Fruit fly (Drosophila melanogaster) whole organism, embryonic: ENCODE data around the gene Ctr1A.

Experiments used
- ATbp ChIP-seq: fragments of 200-800 bp; sonication (Bioruptor generic); optimal IDR thresholded peaks from 2 replicates; lab custom pipeline; 2017; ENCODE audit warnings: missing biosample characterization, mild to moderate bottlenecking, missing genetic modification characterization, missing genetic modification reagents
- Abd-B ChIP-seq: fragments of 200-800 bp; sonication (Bioruptor generic); optimal IDR thresholded peaks from 2 replicates; lab custom pipeline; 2018; ENCODE audit warnings: missing biosample characterization, mild to moderate bottlenecking, missing genetic modification characterization, moderate library complexity
- Bdp1 ChIP-seq: fragments of 200-800 bp; sonication (Bioruptor generic); optimal IDR thresholded peaks from 3 replicates; lab custom pipeline; 2016; ENCODE audit warnings: missing biosample characterization, missing genetic modification characterization
- CG10321 ChIP-seq: fragments of 200-800 bp; sonication (Bioruptor generic); IDR thresholded peaks from 2 replicates; pipeline ENCODE4 v1.3.6; 2022; ENCODE audit warnings: missing biosample characterization, missing genetic modification characterization
- CG10565 ChIP-seq: fragments of 200-800 bp; sonication (Bioruptor generic); optimal IDR thresholded peaks from 3 replicates; lab custom pipeline; 2016; ENCODE audit warnings: missing biosample characterization, mild to moderate bottlenecking, missing genetic modification characterization
- CG12391 ChIP-seq: fragments of 200-800 bp; sonication (Bioruptor generic); optimal IDR thresholded peaks from 3 replicates; lab custom pipeline; 2018; ENCODE audit warnings: missing biosample characterization, mild to moderate bottlenecking, missing genetic modification characterization, moderate library complexity
- CG13775 ChIP-seq: fragments of 200-800 bp; sonication (Bioruptor generic); optimal IDR thresholded peaks from 3 replicates; lab custom pipeline; 2017; ENCODE audit warnings: missing biosample characterization, mild to moderate bottlenecking, missing genetic modification characterization
- CG18011 ChIP-seq: fragments of 200-800 bp; sonication (Bioruptor generic); optimal IDR thresholded peaks from 2 replicates; lab custom pipeline; 2017; ENCODE audit warnings: missing biosample characterization, missing genetic modification characterization, mild to moderate bottlenecking, moderate library complexity, missing genotype
- CG2199 ChIP-seq: fragments of 200-800 bp; sonication (Bioruptor generic); IDR thresholded peaks from 3 replicates; pipeline ENCODE4 v1.3.6; 2022; ENCODE audit warnings: missing biosample characterization, missing genetic modification characterization
- CG32772 ChIP-seq: fragments of 200-800 bp; sonication (Bioruptor generic); IDR thresholded peaks from 2 replicates; pipeline ENCODE4 v1.3.6; 2022; ENCODE audit warnings: missing biosample characterization, missing genetic modification characterization
- CG4282 ChIP-seq: fragments of 200-800 bp; sonication (Bioruptor generic); optimal IDR thresholded peaks from 2 replicates; lab custom pipeline; 2016; ENCODE audit warnings: missing biosample characterization, missing genetic modification characterization
- CG4360 ChIP-seq: fragments of 200-800 bp; sonication (Bioruptor generic); IDR thresholded peaks from 2 replicates; pipeline ENCODE4 v1.3.6; 2022; ENCODE audit warnings: missing biosample characterization, missing genetic modification characterization
- CG5180 ChIP-seq: fragments of 200-800 bp; sonication (Bioruptor generic); optimal IDR thresholded peaks from 3 replicates; lab custom pipeline; 2017; ENCODE audit warnings: missing biosample characterization, missing genetic modification characterization, mild to moderate bottlenecking, moderate library complexity, missing genetic modification reagents
- CG5953 ChIP-seq: fragments of 200-800 bp; sonication (Bioruptor generic); IDR thresholded peaks from 2 replicates; pipeline ENCODE4 v1.3.6; 2022; ENCODE audit warnings: missing biosample characterization, missing genetic modification characterization
- CG8089 ChIP-seq: fragments of 200-800 bp; sonication (Bioruptor generic); optimal IDR thresholded peaks from 3 replicates; lab custom pipeline; 2016; ENCODE audit warnings: missing biosample characterization, missing genetic modification characterization
- CG8290 ChIP-seq, 3 experiments: fragments of 200-800 bp; sonication (Bioruptor generic); optimal IDR thresholded peaks; 2 replicates each; lab custom pipeline; 2016 to 2019; ENCODE audit warnings: missing biosample characterization in 3 of 3, missing genetic modification characterization in 3 of 3, mild to moderate bottlenecking in 2 of 3, moderate library complexity in 1 of 3
- CG8478 ChIP-seq: fragments of >200 bp; optimal IDR thresholded peaks from 2 replicates; lab custom pipeline; 2018
- CG8924 ChIP-seq: fragments of 200-800 bp; optimal IDR thresholded peaks from 3 replicates; lab custom pipeline; 2019; ENCODE audit warnings: missing biosample characterization, mild to moderate bottlenecking, missing genetic modification characterization, moderate library complexity
- CG9215 ChIP-seq: fragments of 200-800 bp; sonication (Bioruptor generic); IDR thresholded peaks from 2 replicates; pipeline ENCODE4 v1.3.6; 2022; ENCODE audit warnings: missing biosample characterization, missing genetic modification characterization
- CG9437 ChIP-seq: fragments of 200-800 bp; sonication (Bioruptor generic); optimal IDR thresholded peaks from 2 replicates; lab custom pipeline; 2018; ENCODE audit warnings: missing biosample characterization, mild to moderate bottlenecking, missing genetic modification characterization
- CG9609 ChIP-seq: fragments of 200-800 bp; sonication (Bioruptor generic); optimal IDR thresholded peaks from 3 replicates; lab custom pipeline; 2016; ENCODE audit warnings: missing biosample characterization, missing genetic modification characterization
- CG9817 ChIP-seq: fragments of 200-800 bp; sonication (Bioruptor generic); optimal IDR thresholded peaks from 2 replicates; lab custom pipeline; 2018; ENCODE audit warnings: missing biosample characterization, mild to moderate bottlenecking, missing genetic modification characterization, moderate library complexity
- Deaf1 ChIP-seq: fragments of 200-800 bp; optimal IDR thresholded peaks from 3 replicates; lab custom pipeline; 2019; ENCODE audit warnings: missing biosample characterization, mild to moderate bottlenecking, missing genetic modification characterization, moderate library complexity
- Dip2 ChIP-seq: fragments of 200-800 bp; sonication (Bioruptor generic); IDR thresholded peaks from 2 replicates; pipeline ENCODE4 v1.3.6; 2022; ENCODE audit warnings: missing biosample characterization, missing genetic modification characterization
- Lhr ChIP-seq: fragments of 200-800 bp; sonication (Bioruptor generic); optimal IDR thresholded peaks from 3 replicates; lab custom pipeline; 2017; ENCODE audit warnings: mild to moderate bottlenecking, missing biosample characterization, missing genetic modification reagents, missing genetic modification characterization
- Lim3 ChIP-seq: fragments of 200-800 bp; sonication (Bioruptor generic); IDR thresholded peaks from 2 replicates; pipeline ENCODE4 v1.3.6; 2022; ENCODE audit warnings: missing biosample characterization, missing genetic modification characterization
- Pdp1 ChIP-seq, 2 experiments: fragments of 200-800 bp; sonication (Bioruptor generic); optimal IDR thresholded peaks; 3 replicates each; lab custom pipeline; 2016; ENCODE audit warnings: missing biosample characterization in 2 of 2, missing genetic modification characterization in 2 of 2, mild to moderate bottlenecking in 1 of 2, moderate library complexity in 1 of 2
- Sox100B ChIP-seq: fragments of 200-800 bp; sonication (Bioruptor generic); optimal IDR thresholded peaks from 3 replicates; lab custom pipeline; 2018; ENCODE audit warnings: missing biosample characterization, mild to moderate bottlenecking, missing genetic modification characterization
- Usf ChIP-seq: fragments of 200-800 bp; sonication (Bioruptor generic); optimal IDR thresholded peaks from 2 replicates; lab custom pipeline; 2017; ENCODE audit warnings: missing genotype, missing biosample characterization, missing genetic modification characterization
- abd-A ChIP-seq: fragments of 200-800 bp; sonication (Bioruptor generic); optimal IDR thresholded peaks from 3 replicates; lab custom pipeline; 2019; ENCODE audit warnings: missing biosample characterization, mild to moderate bottlenecking, missing genetic modification characterization, moderate library complexity
- ac ChIP-seq: fragments of 200-800 bp; sonication (Bioruptor generic); optimal IDR thresholded peaks from 3 replicates; lab custom pipeline; 2017; ENCODE audit warnings: missing biosample characterization, mild to moderate bottlenecking, missing genetic modification characterization
- ara ChIP-seq: fragments of 200-800 bp; sonication (Bioruptor generic); IDR thresholded peaks from 2 replicates; pipeline ENCODE4 v1.3.6; 2022; ENCODE audit warnings: missing biosample characterization, missing genetic modification characterization
- chm ChIP-seq: fragments of 200-800 bp; sonication (Bioruptor generic); IDR thresholded peaks from 2 replicates; pipeline ENCODE4 v1.3.6; 2022; ENCODE audit warnings: missing biosample characterization, missing genetic modification characterization
- cwo ChIP-seq: fragments of 200-800 bp; sonication (Bioruptor generic); optimal IDR thresholded peaks from 3 replicates; lab custom pipeline; 2017; ENCODE audit warnings: missing biosample characterization, missing genetic modification characterization, mild to moderate bottlenecking, moderate library complexity, missing genetic modification reagents
- da ChIP-seq: fragments of 200-800 bp; sonication (Bioruptor generic); optimal IDR thresholded peaks from 2 replicates; lab custom pipeline; 2016; ENCODE audit warnings: missing biosample characterization, missing genetic modification characterization
- gcm ChIP-seq: fragments of 200-800 bp; sonication (Bioruptor generic); optimal IDR thresholded peaks from 2 replicates; lab custom pipeline; 2019; ENCODE audit warnings: missing biosample characterization, mild to moderate bottlenecking, missing genetic modification characterization, moderate library complexity
- grn ChIP-seq: fragments of 200-800 bp; sonication (Bioruptor generic); optimal IDR thresholded peaks from 3 replicates; lab custom pipeline; 2017; ENCODE audit warnings: missing biosample characterization, missing genetic modification characterization
- gt ChIP-seq: fragments of 200-800 bp; sonication (Bioruptor generic); IDR thresholded peaks from 2 replicates; pipeline ENCODE4 v1.3.6; 2022; ENCODE audit warnings: missing biosample characterization, missing genetic modification characterization
- jigr1 ChIP-seq: fragments of 200-800 bp; sonication (Bioruptor generic); IDR thresholded peaks from 3 replicates; pipeline ENCODE4 v1.3.6; 2022; ENCODE audit warnings: missing biosample characterization, missing genetic modification characterization
- kni ChIP-seq: fragments of 200-800 bp; sonication (Bioruptor generic); optimal IDR thresholded peaks from 3 replicates; lab custom pipeline; 2017; ENCODE audit warnings: mild to moderate bottlenecking, missing biosample characterization, missing genetic modification reagents, missing genetic modification characterization
- lola ChIP-seq, 3 experiments: fragments of >200 bp in 2 of 3; fragments of 200-800 bp in 1 of 3; sonication (Bioruptor generic) in 1 of 3; optimal IDR thresholded peaks; 2 replicates each; lab custom pipeline; 2017 to 2019; ENCODE audit warnings: missing biosample characterization in 3 of 3, missing genetic modification characterization in 3 of 3, mild to moderate bottlenecking in 1 of 3, moderate library complexity in 1 of 3
- oc ChIP-seq: fragments of 200-800 bp; sonication (Bioruptor generic); optimal IDR thresholded peaks from 2 replicates; lab custom pipeline; 2018; ENCODE audit warnings: missing biosample characterization, mild to moderate bottlenecking, missing genetic modification characterization, moderate library complexity
- odd ChIP-seq: fragments of 200-800 bp; sonication (Bioruptor generic); optimal IDR thresholded peaks from 2 replicates; lab custom pipeline; 2017; ENCODE audit warnings: missing biosample characterization, mild to moderate bottlenecking, missing genetic modification characterization
- psq ChIP-seq: fragments of 200-800 bp; sonication (Bioruptor generic); optimal IDR thresholded peaks from 2 replicates; lab custom pipeline; 2017; ENCODE audit warnings: missing biosample characterization, missing genetic modification characterization
- rib ChIP-seq: fragments of 200-800 bp; sonication (Bioruptor generic); IDR thresholded peaks from 2 replicates; pipeline ENCODE4 v1.3.6; 2022; ENCODE audit warnings: missing biosample characterization, missing genetic modification characterization
- ro ChIP-seq: fragments of 200-800 bp; sonication (Bioruptor generic); IDR thresholded peaks from 2 replicates; pipeline ENCODE4 v1.3.6; 2022; ENCODE audit warnings: missing biosample characterization, missing genetic modification characterization
- slou ChIP-seq: fragments of 200-800 bp; sonication (Bioruptor generic); optimal IDR thresholded peaks from 3 replicates; lab custom pipeline; 2016; ENCODE audit warnings: missing biosample characterization, missing genetic modification characterization
- sqz ChIP-seq: fragments of 200-800 bp; sonication (Bioruptor generic); optimal IDR thresholded peaks from 3 replicates; lab custom pipeline; 2018; ENCODE audit warnings: missing biosample characterization, mild to moderate bottlenecking, missing genetic modification characterization
- sug ChIP-seq: fragments of 200-800 bp; optimal IDR thresholded peaks from 2 replicates; lab custom pipeline; 2019; ENCODE audit warnings: missing biosample characterization, mild to moderate bottlenecking, missing genetic modification characterization, moderate library complexity
- tna ChIP-seq: fragments of 200-800 bp; sonication (Bioruptor generic); IDR thresholded peaks from 2 replicates; pipeline ENCODE4 v1.3.6; 2022; ENCODE audit warnings: missing biosample characterization, missing genetic modification characterization; ENCODE audit not compliant: partially characterized antibody
- zf30C ChIP-seq: fragments of 200-800 bp; sonication (Bioruptor generic); optimal IDR thresholded peaks from 3 replicates; lab custom pipeline; 2018; ENCODE audit warnings: missing biosample characterization, mild to moderate bottlenecking, missing genetic modification characterization

Ctr1A gene

DNA sequence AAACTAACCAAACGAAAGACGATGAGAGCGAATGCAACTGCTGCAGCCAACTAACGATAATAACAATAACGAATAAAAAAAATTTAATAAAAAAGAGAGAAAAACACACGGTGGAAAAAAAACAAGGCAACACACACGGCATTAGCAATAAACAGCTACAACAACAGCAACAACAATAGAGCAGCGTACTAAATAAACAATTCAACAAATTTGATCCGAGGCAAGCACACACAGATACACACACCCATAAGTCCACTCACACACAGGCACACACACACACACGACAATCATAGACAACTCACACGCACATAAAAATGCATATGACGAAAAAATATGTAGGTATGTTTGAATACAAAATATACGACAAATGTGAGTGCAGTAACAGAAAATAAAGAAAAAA is 41.1 kb downstream of the Ctr1A start:
- TF ChIP-seq CG9609 (GFP tag; lab: Kevin White, UChicago) (no peak), psq (GFP tag; lab: Kevin White, UChicago) (no peak), zf30C (peak; percentile 14), Dip2 (GFP tag; lab: Robert Waterston, UW) (no peak), lola (GFP tag; optimal IDR thresholded peaks at IDR 0.05; lab: Kevin White, UChicago) (no peak), sqz (GFP tag; lab: Kevin White, UChicago) (peak; percentile 86), CG10321 (no peak), CG18011 (GFP tag; lab: Kevin White, UChicago) (no peak), Pdp1 (GFP tag; optimal IDR thresholded peaks at IDR 0.05; lab: Kevin White, UChicago) (no peak), Lim3 (GFP tag; lab: Robert Waterston, UW) (no peak), Usf (GFP tag; lab: Kevin White, UChicago) (no peak), Deaf1 (no peak), jigr1 (GFP tag; lab: Robert Waterston, UW) (no peak), Lhr (GFP tag; lab: Kevin White, UChicago) (no peak), CG8089 (GFP tag; lab: Kevin White, UChicago) (no peak), CG5180 (peak; percentile 52), CG4282 (GFP tag; lab: Kevin White, UChicago) (no peak), rib (GFP tag; lab: Robert Waterston, UW) (no peak), CG12391 (no peak), chm (GFP tag; lab: Robert Waterston, UW) (peak; percentile 44; the same call in 1 of the 2 replicates), CG9817 (tag; lab: Kevin White, UChicago) (no peak), CG10565 (no peak), CG9437 (GFP tag; lab: Kevin White, UChicago) (no peak), oc (tag; lab: Kevin White, UChicago) (no peak), CG2199 (GFP tag; lab: Robert Waterston, UW) (0 out of 3 replicates have a peak, but pooled peaks have one; percentile 59), abd-A (tag; lab: Kevin White, UChicago) (peak; percentile 29), da (no peak), CG9215 (GFP tag; lab: Robert Waterston, UW) (no peak), ara (GFP tag; lab: Robert Waterston, UW) (no peak), CG13775 (GFP tag; lab: Kevin White, UChicago) (no peak), odd (GFP tag; lab: Kevin White, UChicago) (no peak), ac (no peak), CG5953 (no peak), CG8478 (lab: Kevin White, UChicago) (no peak), slou (GFP tag; lab: Kevin White, UChicago) (no peak), CG8924 (tag; lab: Kevin White, UChicago) (peak; percentile 50), grn (no peak), Bdp1 (GFP tag; lab: Kevin White, UChicago) (no peak), Sox100B (GFP tag; lab: Kevin White, UChicago) (no peak), gt (GFP tag; lab: Robert Waterston, UW) (no peak), cwo (no peak), sug (tag; lab: Kevin White, UChicago) (no peak), CG8290 (GFP tag; optimal IDR thresholded peaks at IDR 0.05; lab: Kevin White, UChicago) (no peak), CG8290 (tag; optimal IDR thresholded peaks at IDR 0.05; lab: Kevin White, UChicago) (no peak), tna (GFP tag; lab: Robert Waterston, UW) (no peak), CG4360 (GFP tag; lab: Robert Waterston, UW) (peak; percentile 83), CG32772 (GFP tag; lab: Robert Waterston, UW) (0 out of 2 replicates have a peak, but pooled peaks have one; percentile 30), ro (no peak), gcm (no peak), Abd-B (no peak), ATbp (peak; percentile 34), kni (GFP tag; lab: Kevin White, UChicago) (peak; percentile 48)
